Fruit fly (Drosophila melanogaster) whole organism, pupa: ENCODE results near the gene bru1.

Experiments
- CG10348 ChIP-seq: fragments of 200-800 bp; sonication (Bioruptor generic); IDR thresholded peaks from 2 replicates; pipeline ENCODE4 v1.3.6; 2022; ENCODE audit warnings: missing biosample characterization, missing genetic modification characterization
- CG12605 ChIP-seq: fragments of 200-800 bp; sonication (Bioruptor generic); IDR thresholded peaks from 2 replicates; pipeline ENCODE4 v1.3.6; 2022; ENCODE audit warnings: missing biosample characterization, missing genetic modification characterization
- CG13204 ChIP-seq: fragments of 200-800 bp; sonication (Bioruptor generic); optimal IDR thresholded peaks from 2 replicates; lab custom pipeline; 2018; ENCODE audit warnings: missing biosample characterization, mild to moderate bottlenecking, missing genetic modification characterization, moderate library complexity
- CG14655 ChIP-seq: fragments of 200-800 bp; sonication (Bioruptor generic); optimal IDR thresholded peaks from 3 replicates; lab custom pipeline; 2017; ENCODE audit warnings: mild to moderate bottlenecking, missing biosample characterization, missing genetic modification reagents, missing genetic modification characterization
- CG15710 ChIP-seq: fragments of 200-800 bp; sonication (Bioruptor generic); optimal IDR thresholded peaks from 2 replicates; lab custom pipeline; 2018; ENCODE audit warnings: missing biosample characterization, mild to moderate bottlenecking, missing genetic modification characterization, moderate library complexity
- CG17806 ChIP-seq: fragments of 200-800 bp; sonication (Bioruptor generic); optimal IDR thresholded peaks from 2 replicates; lab custom pipeline; 2018; ENCODE audit warnings: missing biosample characterization, mild to moderate bottlenecking, missing genetic modification characterization, moderate library complexity
- CG32121 ChIP-seq: fragments of 200-800 bp; sonication (Bioruptor generic); IDR thresholded peaks from 2 replicates; pipeline ENCODE4 v1.3.6; 2022; ENCODE audit warnings: missing biosample characterization, missing genetic modification characterization
- CG34367 ChIP-seq: fragments of 200-800 bp; sonication (Bioruptor generic); optimal IDR thresholded peaks from 2 replicates; lab custom pipeline; 2018; ENCODE audit warnings: missing biosample characterization, mild to moderate bottlenecking, missing genetic modification characterization
- CG4496 ChIP-seq: fragments of 200-800 bp; sonication (Bioruptor generic); IDR thresholded peaks from 3 replicates; pipeline ENCODE4 v1.3.6; 2022; ENCODE audit warnings: missing biosample characterization, missing genetic modification characterization
- CG8159 ChIP-seq: fragments of 200-800 bp; sonication (Bioruptor generic); optimal IDR thresholded peaks from 3 replicates; lab custom pipeline; 2018; ENCODE audit warnings: missing biosample characterization, mild to moderate bottlenecking, missing genetic modification characterization, moderate library complexity
- CG8301 ChIP-seq: fragments of 200-800 bp; sonication (Bioruptor generic); optimal IDR thresholded peaks from 2 replicates; lab custom pipeline; 2018; ENCODE audit warnings: missing biosample characterization, mild to moderate bottlenecking, missing genetic modification characterization
- CG9948 ChIP-seq: fragments of 200-800 bp; sonication (Bioruptor generic); optimal IDR thresholded peaks from 2 replicates; lab custom pipeline; 2018; ENCODE audit warnings: missing biosample characterization, mild to moderate bottlenecking, missing genetic modification characterization, moderate library complexity
- D1 ChIP-seq: fragments of 200-800 bp; sonication (Bioruptor generic); optimal IDR thresholded peaks from 2 replicates; lab custom pipeline; 2018; ENCODE audit warnings: missing biosample characterization, mild to moderate bottlenecking, missing genetic modification characterization, moderate library complexity
- EcR ChIP-seq: fragments of 200-800 bp; sonication (Bioruptor generic); optimal IDR thresholded peaks from 3 replicates; lab custom pipeline; 2019; ENCODE audit warnings: missing biosample characterization, missing genetic modification characterization, mild to moderate bottlenecking, moderate library complexity, missing genetic modification reagents
- Ets98B ChIP-seq: fragments of 200-800 bp; sonication (Bioruptor generic); IDR thresholded peaks from 2 replicates; pipeline ENCODE4 v1.3.6; 2022; ENCODE audit warnings: missing biosample characterization, missing genetic modification characterization
- Pif1A ChIP-seq: fragments of 200-800 bp; sonication (Bioruptor generic); optimal IDR thresholded peaks from 3 replicates; lab custom pipeline; 2016; ENCODE audit warnings: missing biosample characterization, missing genetic modification characterization
- Pif1B ChIP-seq: fragments of 200-800 bp; sonication (Bioruptor generic); optimal IDR thresholded peaks from 3 replicates; lab custom pipeline; 2016; ENCODE audit warnings: missing biosample characterization, missing genetic modification characterization
- Snoo ChIP-seq: fragments of 200-800 bp; sonication (Bioruptor generic); optimal IDR thresholded peaks from 3 replicates; lab custom pipeline; 2017; ENCODE audit warnings: missing biosample characterization, mild to moderate bottlenecking, missing genetic modification characterization, inconsistent platforms
- fd96Ca ChIP-seq: fragments of 200-800 bp; sonication (Bioruptor generic); IDR thresholded peaks from 3 replicates; pipeline ENCODE4 v1.3.6; 2022; ENCODE audit warnings: missing biosample characterization, missing genetic modification characterization
- gl ChIP-seq: fragments of 200-800 bp; sonication (Bioruptor generic); optimal IDR thresholded peaks from 2 replicates; lab custom pipeline; 2018; ENCODE audit warnings: missing biosample characterization, mild to moderate bottlenecking, missing genetic modification characterization
- rn ChIP-seq: fragments of 200-800 bp; sonication (Bioruptor generic); IDR thresholded peaks from 2 replicates; pipeline ENCODE4 v1.3.6; 2022; ENCODE audit warnings: missing biosample characterization, missing genetic modification characterization

bru1 gene

DNA sequence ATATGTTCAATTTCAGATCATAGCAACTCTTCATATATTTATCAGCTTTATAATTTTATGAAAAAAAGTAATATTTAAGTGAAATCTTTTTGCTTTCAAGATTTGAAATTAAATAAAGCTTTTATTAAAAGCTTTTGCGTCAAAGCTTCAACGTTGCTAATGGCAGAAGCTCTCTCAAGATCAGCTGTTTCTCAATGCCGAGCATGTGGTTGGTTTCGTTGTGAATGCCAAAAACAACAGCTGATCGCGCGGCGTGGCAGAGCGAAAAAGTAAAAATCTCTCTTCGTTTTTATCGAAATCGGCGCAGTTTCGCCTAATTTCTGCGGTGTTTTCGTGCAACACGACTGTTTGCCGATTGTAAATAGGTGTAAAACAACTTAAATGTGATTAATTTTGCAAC is 32.7 kb downstream of the bru1 start, which contains the start of gene CG31759:
Gene CG31759 (plus strand): TSS at position 161 of the 400 bp plus-strand sequence.
- TF ChIP-seq CG17806 (tag; lab: Kevin White, UChicago) (no peak), CG32121 (GFP tag; lab: Robert Waterston, UW) (no peak), CG15710 (tag; lab: Kevin White, UChicago) (no peak), EcR (no peak), CG12605 (no peak), CG9948 (tag; lab: Kevin White, UChicago) (no peak), CG10348 (no peak), gl (tag; lab: Kevin White, UChicago) (no peak)

DNA sequence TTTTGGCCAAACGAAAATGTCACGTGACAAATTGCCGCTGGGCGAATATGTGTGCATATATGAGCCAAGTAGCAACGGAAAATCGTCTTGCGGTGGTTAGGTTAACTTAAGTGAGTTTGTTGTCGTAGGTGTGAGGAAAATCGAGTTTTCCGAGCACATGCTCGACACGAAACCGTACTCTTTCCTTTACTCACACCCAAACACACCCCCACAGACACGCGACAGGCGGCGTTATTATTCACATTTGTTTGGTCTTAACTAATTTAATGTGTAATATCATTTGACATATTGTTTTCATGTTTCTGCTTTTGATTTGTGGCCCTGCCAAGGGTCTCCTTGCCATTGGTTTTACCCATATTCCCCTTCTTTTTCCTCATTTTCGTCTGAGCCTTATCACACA is 68.0 kb downstream of the bru1 start:
- TF ChIP-seq CG14655 (GFP tag; lab: Kevin White, UChicago) (no peak), CG9948 (tag; lab: Kevin White, UChicago) (no peak), Snoo (tag; lab: Kevin White, UChicago) (no peak), CG12605 (no peak), CG15710 (tag; lab: Kevin White, UChicago) (no peak), Ets98B (GFP tag; lab: Robert Waterston, UW) (no peak), D1 (tag; lab: Kevin White, UChicago) (no peak), EcR (no peak), rn (GFP tag; lab: Robert Waterston, UW) (no peak), CG32121 (GFP tag; lab: Robert Waterston, UW) (no peak), CG13204 (GFP tag; lab: Kevin White, UChicago) (no peak), CG34367 (tag; lab: Kevin White, UChicago) (no peak), Pif1B (GFP tag; lab: Kevin White, UChicago) (no peak), gl (tag; lab: Kevin White, UChicago) (no peak), CG8159 (no peak), CG4496 (no peak), fd96Ca (GFP tag; lab: Robert Waterston, UW) (no peak), Pif1A (no peak), CG10348 (no peak)

DNA sequence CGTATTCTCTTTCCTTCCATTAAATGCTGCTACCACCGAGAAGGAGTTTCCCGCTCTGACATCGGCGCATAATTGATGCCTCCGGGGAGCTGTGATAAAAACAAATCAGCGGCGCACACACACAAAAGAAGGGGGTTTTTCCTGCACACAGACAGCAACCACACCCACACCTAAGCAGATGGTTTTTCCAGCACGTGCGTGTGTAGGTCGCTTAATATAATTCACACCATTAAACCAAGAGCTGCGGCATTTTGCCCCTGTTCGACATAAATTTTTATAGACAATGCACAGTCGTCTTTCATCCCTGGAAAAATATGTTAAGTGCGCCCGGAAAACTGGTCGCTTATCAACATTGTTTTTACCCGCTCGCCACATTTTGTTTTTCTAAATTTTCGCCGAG is 77.5 kb downstream of the bru1 start:
- no peak for TF ChIP-seq CG34367 (tag; lab: Kevin White, UChicago)
- no peak for TF ChIP-seq EcR
- TF ChIP-seq gl (tag; lab: Kevin White, UChicago) = no peak
- TF ChIP-seq Pif1A = no peak
- TF ChIP-seq CG13204 (GFP tag; lab: Kevin White, UChicago) = no peak
- no peak for TF ChIP-seq CG14655 (GFP tag; lab: Kevin White, UChicago)
- no peak for TF ChIP-seq CG32121 (GFP tag; lab: Robert Waterston, UW)
- no peak for TF ChIP-seq Snoo (tag; lab: Kevin White, UChicago)
- no peak for TF ChIP-seq rn (GFP tag; lab: Robert Waterston, UW)
- no peak for TF ChIP-seq CG8159
- TF ChIP-seq fd96Ca (GFP tag; lab: Robert Waterston, UW) = no peak
- TF ChIP-seq CG9948 (tag; lab: Kevin White, UChicago) = no peak
- TF ChIP-seq Ets98B (GFP tag; lab: Robert Waterston, UW) = no peak
- no peak for TF ChIP-seq D1 (tag; lab: Kevin White, UChicago)
- TF ChIP-seq CG4496 = no peak
- TF ChIP-seq CG17806 (tag; lab: Kevin White, UChicago) = no peak
- TF ChIP-seq CG8301 (tag; lab: Kevin White, UChicago) = no peak
- TF ChIP-seq CG10348 = no peak
- TF ChIP-seq CG15710 (tag; lab: Kevin White, UChicago) = no peak

- TF ChIP-seq CG12605 = no peak
- no peak for TF ChIP-seq Pif1A
Observed at dm6 chr2L:12271267-12271666, 96.5 kb downstream of the bru1 start.

- no peak for TF ChIP-seq CG32121 (GFP tag; lab: Robert Waterston, UW)
- TF ChIP-seq Pif1A = no peak
Observed at dm6 chr2L:12272373-12272772, 97.6 kb downstream of the bru1 start.

- TF ChIP-seq gl (tag; lab: Kevin White, UChicago) = no peak
- TF ChIP-seq, all 21 proteins: peak for 0
Observed at dm6 chr2L:12281133-12281532, 106.3 kb downstream of the bru1 start.

DNA sequence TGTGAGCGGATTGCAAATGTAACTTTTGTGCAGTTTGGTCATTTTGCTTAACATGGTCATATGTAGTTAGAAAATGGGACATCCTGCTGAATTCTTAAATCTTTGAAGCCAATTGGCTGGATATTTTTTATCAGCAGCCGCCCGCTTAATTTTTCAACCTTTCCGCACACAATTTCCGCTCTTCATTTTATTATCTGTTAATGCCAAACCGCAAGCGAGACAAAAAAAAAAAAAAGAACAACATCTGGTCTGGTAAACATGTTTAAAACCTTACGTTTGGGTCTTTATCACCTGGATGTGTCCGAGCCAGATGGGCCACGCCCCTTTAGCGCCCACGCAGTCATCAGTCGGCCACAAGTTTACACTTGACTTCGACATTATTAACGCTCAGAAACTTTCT is 115.4 kb downstream of the bru1 start:
- TF ChIP-seq Pif1A (no peak), CG10348 (no peak), CG14655 (GFP tag; lab: Kevin White, UChicago) (no peak)
- TF ChIP-seq, all 21 proteins: peak for 0

DNA sequence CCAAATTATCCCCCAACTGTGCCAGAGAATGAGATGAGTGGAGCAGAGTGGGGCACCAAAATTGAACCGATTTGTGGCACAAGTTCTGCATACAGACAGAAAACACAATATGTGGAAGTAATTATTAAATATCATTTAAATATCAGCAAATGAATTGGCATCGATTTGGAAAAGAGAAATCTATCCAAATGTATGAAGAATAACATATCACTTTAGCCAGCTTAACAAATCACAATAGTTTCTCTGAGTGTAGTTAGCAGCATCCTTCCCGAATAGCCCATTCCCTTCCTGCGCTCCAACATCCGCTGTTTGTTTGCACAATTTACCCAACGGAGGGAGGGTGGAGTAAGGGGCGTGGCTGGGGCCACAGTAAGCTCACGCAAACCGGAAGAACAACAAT is 140.0 kb downstream of the bru1 start:
- no peak for TF ChIP-seq Pif1B (GFP tag; lab: Kevin White, UChicago)
- TF ChIP-seq CG34367 (tag; lab: Kevin White, UChicago) = no peak
- no peak for TF ChIP-seq Ets98B (GFP tag; lab: Robert Waterston, UW)
- no peak for TF ChIP-seq CG4496
- TF ChIP-seq rn (GFP tag; lab: Robert Waterston, UW) = no peak
- no peak for TF ChIP-seq Pif1A
- TF ChIP-seq CG32121 (GFP tag; lab: Robert Waterston, UW) = no peak
- TF ChIP-seq CG8159 = no peak
- no peak for TF ChIP-seq CG8301 (tag; lab: Kevin White, UChicago)
- TF ChIP-seq CG17806 (tag; lab: Kevin White, UChicago) = no peak
- no peak for TF ChIP-seq EcR
- TF ChIP-seq CG13204 (GFP tag; lab: Kevin White, UChicago) = no peak
- no peak for TF ChIP-seq CG10348
- TF ChIP-seq CG14655 (GFP tag; lab: Kevin White, UChicago) = no peak
- TF ChIP-seq fd96Ca (GFP tag; lab: Robert Waterston, UW) = no peak
- no peak for TF ChIP-seq CG15710 (tag; lab: Kevin White, UChicago)
- TF ChIP-seq gl (tag; lab: Kevin White, UChicago) = no peak
- no peak for TF ChIP-seq CG12605
